Fruit fly (Drosophila melanogaster) whole organism, prepupa: Measurements from ENCODE around the gene CG45544.

ENCODE experiments used
- CG10631 ChIP-seq: fragments of 200-800 bp; sonication (Bioruptor generic); optimal IDR thresholded peaks from 2 replicates; lab custom pipeline; 2016; ENCODE audit warnings: missing biosample characterization, missing genetic modification characterization
- CG11762 ChIP-seq: fragments of 200-800 bp; sonication (Bioruptor generic); optimal IDR thresholded peaks from 3 replicates; lab custom pipeline; 2016; ENCODE audit warnings: missing biosample characterization, missing genetic modification characterization; ENCODE audit not compliant: insufficient read depth
- Sox14 ChIP-seq: fragments of 200-800 bp; sonication (Bioruptor generic); optimal IDR thresholded peaks from 3 replicates; lab custom pipeline; 2016; ENCODE audit warnings: missing biosample characterization, missing genetic modification characterization

DNA sequence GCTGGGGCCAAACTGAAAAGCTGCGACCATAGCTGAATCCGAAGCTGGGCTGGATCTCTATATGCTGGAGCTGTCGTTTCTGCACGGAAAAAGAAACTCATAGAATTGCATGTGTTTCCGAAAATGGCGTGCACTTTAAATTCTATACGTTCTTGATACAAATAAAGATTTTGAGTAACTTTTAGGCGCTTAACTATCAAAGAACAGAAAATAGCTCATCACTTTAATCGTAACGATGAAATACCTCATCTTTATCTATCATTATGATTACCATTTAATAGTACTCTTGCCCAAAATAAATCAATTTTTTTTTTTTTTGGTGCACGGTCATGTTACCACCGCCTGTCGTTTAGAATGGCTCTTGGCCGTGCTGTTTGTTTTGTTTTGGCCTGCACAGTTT lies 44.6 kb upstream of the CG45544 start:
- peak; percentile 41 for TF ChIP-seq CG10631
- peak; percentile 35 for TF ChIP-seq CG11762 (GFP tag; lab: Kevin White, UChicago)
- peak; percentile 47 for TF ChIP-seq Sox14 (GFP tag; lab: Kevin White, UChicago)
